Fruit fly (Drosophila melanogaster): ENCODE results near the gene fid.
A peak's percentile ranks its signal among the peaks of the same experiment; 100 is the strongest.

The fid gene

DNA sequence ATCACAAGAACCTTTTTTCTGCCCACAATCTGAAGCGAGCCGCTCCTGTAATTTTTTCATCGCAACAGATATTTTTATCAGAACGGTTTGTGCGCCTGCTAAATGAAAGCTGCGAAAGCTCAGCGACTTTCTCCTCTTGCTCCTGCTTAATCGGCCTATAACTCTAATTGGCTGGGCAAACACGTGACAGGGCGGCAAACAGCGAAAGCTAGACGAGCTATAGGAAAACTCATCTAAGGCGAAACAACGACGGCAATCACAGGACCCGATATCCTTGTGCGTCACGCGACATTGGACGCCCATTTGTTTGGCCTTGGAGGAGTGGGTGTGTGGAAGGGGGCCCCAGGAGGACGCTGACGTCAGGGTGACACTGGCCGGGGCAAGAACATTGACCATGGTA lies 2.9 kb upstream of the fid start (continued):
- TF ChIP-seq Doc2 (GFP tag; IDR thresholded peaks at IDR 0.05): no peak
- no peak for TF ChIP-seq CG6683 (GFP tag; optimal IDR thresholded peaks at IDR 0.05)
- TF ChIP-seq CG17359 (tag; optimal IDR thresholded peaks at IDR 0.05): no peak
- TF ChIP-seq sqz (GFP tag; optimal IDR thresholded peaks at IDR 0.05): no peak
- TF ChIP-seq CG9932 (GFP tag; IDR thresholded peaks at IDR 0.05): 0 out of 2 replicates have a peak, but pooled peaks have one; percentile 6
- no peak for TF ChIP-seq Camta (GFP tag; optimal IDR thresholded peaks at IDR 0.05)
- no peak for TF ChIP-seq ind (GFP tag; optimal IDR thresholded peaks at IDR 0.05)
- no peak for TF ChIP-seq Nf-YB (GFP tag; optimal IDR thresholded peaks at IDR 0.05)

DNA sequence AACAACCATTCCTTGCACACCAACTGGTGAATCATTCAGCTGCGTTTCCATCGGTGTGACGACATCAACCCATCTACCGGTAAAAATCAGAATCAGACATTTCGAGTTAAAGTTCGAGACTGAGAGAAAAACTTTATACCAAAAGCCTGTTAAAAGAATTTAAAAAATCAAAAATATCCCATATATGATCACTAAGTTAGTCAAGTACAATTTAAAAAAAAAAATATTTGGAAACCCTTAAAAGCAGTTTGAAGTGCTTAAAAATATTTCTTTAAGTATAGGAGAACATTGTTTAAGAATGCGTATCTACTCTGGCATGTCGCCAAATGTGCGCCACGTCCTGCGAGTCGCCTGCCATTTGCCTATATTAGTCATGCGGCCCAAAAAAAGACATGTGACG lies 1.4 kb upstream of the fid start:
- TF ChIP-seq Scr (GFP tag; IDR thresholded peaks at IDR 0.05; ENCODE audit: partially characterized antibody): no peak
- 0 out of 2 replicates have a peak, but pooled peaks have one; percentile 20 for TF ChIP-seq esg (GFP tag; conservative IDR thresholded peaks at IDR 0.05)
- no peak for TF ChIP-seq ase (GFP tag; IDR thresholded peaks at IDR 0.05)
- peak; percentile 26 for TF ChIP-seq bcd (GFP tag; optimal IDR thresholded peaks at IDR 0.05)
- TF ChIP-seq HmgD (GFP tag; optimal IDR thresholded peaks at IDR 0.05): no peak
- TF ChIP-seq run (tag; optimal IDR thresholded peaks at IDR 0.05): no peak
- TF ChIP-seq ara (GFP tag; IDR thresholded peaks at IDR 0.05): no peak
- no peak for TF ChIP-seq CG11398 (GFP tag; optimal IDR thresholded peaks at IDR 0.05)
- peak; percentile 35; the same call in 1 of the 2 replicates for TF ChIP-seq ranshi (GFP tag; IDR thresholded peaks at IDR 0.05)
- no peak for TF ChIP-seq CG11093 (GFP tag; IDR thresholded peaks at IDR 0.05)
- peak; percentile 70 for TF ChIP-seq CG2678 (tag; optimal IDR thresholded peaks at IDR 0.05)
- no peak for TF ChIP-seq CG6854 (GFP tag; optimal IDR thresholded peaks at IDR 0.05)
- no peak for TF ChIP-seq fd96Cb (tag; optimal IDR thresholded peaks at IDR 0.05)
- no peak for TF ChIP-seq CG32767 (GFP tag; IDR thresholded peaks at IDR 0.05)
- no peak for TF ChIP-seq Drgx (GFP tag; IDR thresholded peaks at IDR 0.05)
- TF ChIP-seq CG10209 (GFP tag; optimal IDR thresholded peaks at IDR 0.05): peak; percentile 7
- peak; percentile 45 for TF ChIP-seq CG15269 (tag; optimal IDR thresholded peaks at IDR 0.05)
- no peak for TF ChIP-seq CG17328 (GFP tag; IDR thresholded peaks at IDR 0.05)
- TF ChIP-seq Ets97D (GFP tag; optimal IDR thresholded peaks at IDR 0.05): no peak
- TF ChIP-seq C15 (GFP tag; IDR thresholded peaks at IDR 0.05): no peak
- TF ChIP-seq Dfd (GFP tag; optimal IDR thresholded peaks at IDR 0.05): no peak
- no peak for TF ChIP-seq Mes4 (GFP tag; optimal IDR thresholded peaks at IDR 0.05)
- no peak for TF ChIP-seq CTCF (GFP tag; optimal IDR thresholded peaks at IDR 0.05)
- TF ChIP-seq trem (tag; optimal IDR thresholded peaks at IDR 0.05): no peak
- TF ChIP-seq grau (tag; optimal IDR thresholded peaks at IDR 0.05): no peak
- peak in 1 of 2 experiments; percentile 75 for TF ChIP-seq Hr51 (GFP tag; optimal IDR thresholded peaks at IDR 0.05)
- no peak for TF ChIP-seq CG8290 (GFP tag; optimal IDR thresholded peaks at IDR 0.05)
- TF ChIP-seq CG8290 (tag; optimal IDR thresholded peaks at IDR 0.05): no peak
- no peak for TF ChIP-seq CG43689 (GFP tag; IDR thresholded peaks at IDR 0.05)
- TF ChIP-seq Bdp1 (GFP tag; optimal IDR thresholded peaks at IDR 0.05): no peak
- no peak for TF ChIP-seq CG10654 (GFP tag; optimal IDR thresholded peaks at IDR 0.05)
- peak; percentile 46 for TF ChIP-seq Ets65A (GFP tag)
- TF ChIP-seq corto (GFP tag; optimal IDR thresholded peaks at IDR 0.05): no peak
- no peak for TF ChIP-seq YL-1 (GFP tag; optimal IDR thresholded peaks at IDR 0.05)
- no peak for TF ChIP-seq yki (optimal IDR thresholded peaks at IDR 0.05)
- no peak for TF ChIP-seq crc (GFP tag; optimal IDR thresholded peaks at IDR 0.05)
- no peak for TF ChIP-seq Vsx1 (GFP tag; optimal IDR thresholded peaks at IDR 0.05)
- no peak for TF ChIP-seq Elba2 (GFP tag; optimal IDR thresholded peaks at IDR 0.05)
- TF ChIP-seq CG9876 (GFP tag; optimal IDR thresholded peaks at IDR 0.05): no peak
- TF ChIP-seq CG15479 (GFP tag; optimal IDR thresholded peaks at IDR 0.05): no peak
- TF ChIP-seq dysf (GFP tag; IDR thresholded peaks at IDR 0.05): peak; percentile 60; the same call in 2 of the 3 replicates
- no peak for TF ChIP-seq CG16863 (GFP tag; optimal IDR thresholded peaks at IDR 0.05)
- peak; percentile 15 for TF ChIP-seq CG9817 (tag; optimal IDR thresholded peaks at IDR 0.05)
- TF ChIP-seq fu2 (GFP tag; optimal IDR thresholded peaks at IDR 0.05): no peak
- no peak for TF ChIP-seq CG30020 (tag; optimal IDR thresholded peaks at IDR 0.05)
